Fruit fly (Drosophila melanogaster) S2 (cell line): ENCODE results near the gene CG31627.
A peak's percentile ranks its signal among the peaks of the same experiment; 100 is the strongest.

Experiments used
- CG8478 ChIP-seq: fragments of >200 bp; optimal IDR thresholded peaks from 2 replicates; lab custom pipeline; 2018
- CTCF ChIP-seq, 2 experiments: fragments of >200 bp; optimal IDR thresholded peaks; 2 replicates each; lab custom pipeline; 2018

CG31627 gene

DNA sequence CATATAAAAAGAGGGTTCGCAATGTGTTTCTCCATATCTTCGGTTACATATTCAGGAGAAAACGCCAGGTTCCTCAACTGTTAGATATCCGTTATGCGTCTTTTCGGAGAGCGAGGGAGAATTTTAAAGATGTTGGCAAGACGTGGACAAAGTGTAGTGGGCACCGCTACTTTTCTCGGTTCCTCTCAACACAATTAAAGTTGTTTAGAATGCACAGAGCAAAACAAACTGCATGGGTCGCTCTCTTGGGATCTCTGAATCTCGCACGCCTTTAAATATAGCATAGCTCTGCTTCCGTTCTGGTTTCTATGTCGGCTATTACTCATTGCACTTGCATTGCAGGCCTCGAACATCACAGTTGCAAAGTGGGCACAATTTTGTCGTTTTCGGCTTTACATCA is 33.2 kb downstream of the CG31627 start, which contains the start of gene clumsy:
Gene clumsy, plus strand, starts transcription at position 301 of the 400 bp plus-strand sequence.
- TF ChIP-seq CTCF (optimal IDR thresholded peaks at IDR 0.05; lab: Kevin White, UChicago), result no peak
- no peak for TF ChIP-seq CG8478 (lab: Kevin White, UChicago)

DNA sequence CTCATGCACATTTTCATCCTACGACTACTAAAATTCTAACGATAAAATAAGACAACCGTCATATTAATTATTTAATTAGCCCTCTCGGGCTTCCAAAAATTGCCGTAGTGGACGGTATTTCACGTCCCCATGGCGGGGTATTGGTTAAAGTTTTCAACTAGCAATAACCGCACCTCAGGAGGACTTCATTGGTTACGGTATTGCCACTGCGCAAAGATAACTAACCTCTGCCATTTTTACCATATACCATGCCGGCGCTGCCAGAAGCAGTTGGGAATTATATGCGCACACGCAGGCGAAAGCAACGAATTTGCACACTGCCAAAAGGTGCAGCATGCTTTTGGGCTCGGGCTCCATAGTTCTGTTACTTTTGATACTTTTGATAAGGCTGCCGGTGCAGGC is 41.9 kb downstream of the CG31627 start:
- TF ChIP-seq CTCF (optimal IDR thresholded peaks at IDR 0.05; lab: Kevin White, UChicago) (no peak), CG8478 (lab: Kevin White, UChicago) (no peak)

DNA sequence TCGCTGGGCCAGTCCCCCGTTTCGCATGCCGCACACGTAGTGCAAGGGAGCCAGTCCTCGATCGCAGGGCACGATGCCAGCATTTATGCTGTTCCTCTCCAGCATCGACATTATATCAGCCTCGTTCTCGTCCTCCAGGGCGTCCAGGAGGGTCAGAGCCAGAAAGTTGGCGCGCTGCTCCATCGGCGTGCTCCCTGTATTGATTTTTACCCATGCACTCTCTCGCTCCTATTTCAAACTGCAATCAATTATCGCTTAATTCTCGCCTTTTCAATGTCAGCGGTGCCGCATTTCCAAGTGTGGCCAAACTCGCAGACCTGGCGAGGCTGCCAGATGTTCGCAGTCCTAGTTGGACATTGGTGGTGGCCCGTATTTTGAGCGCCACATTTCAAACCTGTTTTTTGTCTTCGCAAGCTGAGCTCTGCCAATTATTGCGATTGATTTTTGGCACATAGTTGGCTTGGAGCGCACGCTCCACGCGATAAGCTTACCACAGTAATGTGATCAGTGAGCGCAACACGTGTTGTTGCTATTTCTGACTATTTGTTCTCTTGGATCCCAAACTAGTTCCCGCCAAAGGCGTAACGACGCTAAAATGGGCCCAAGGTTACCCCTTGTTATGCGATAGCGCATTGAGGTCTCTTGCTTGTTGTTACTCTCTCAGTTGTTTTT is 45.4 kb downstream of the CG31627 start, which contains the start of gene CG8679:
Gene CG8679, minus strand, starts transcription at position 305 of the 672 bp plus-strand sequence.
- TF ChIP-seq CG8478 (lab: Kevin White, UChicago) (no peak), CTCF (optimal IDR thresholded peaks at IDR 0.05; lab: Kevin White, UChicago) (peak; percentile 37 to 57)

DNA sequence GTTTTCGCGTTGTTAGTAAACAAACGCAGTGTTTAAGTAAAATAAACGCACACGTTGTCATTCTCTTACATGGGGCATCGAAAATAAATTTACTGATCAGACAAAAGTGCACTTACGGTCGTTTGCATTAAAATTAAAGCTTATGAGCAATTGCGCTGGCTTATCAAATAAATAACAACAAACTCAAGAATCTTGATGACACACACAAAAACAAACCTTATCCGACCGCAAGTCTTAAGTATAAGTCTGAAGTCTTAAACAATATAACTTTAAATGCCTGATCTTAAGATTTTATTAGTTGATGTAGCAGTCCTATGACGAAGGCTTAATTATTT is 45.9 kb downstream of the CG31627 start:
- TF ChIP-seq CG8478 (lab: Kevin White, UChicago) (no peak), CTCF (optimal IDR thresholded peaks at IDR 0.05; lab: Kevin White, UChicago) (no peak)

DNA sequence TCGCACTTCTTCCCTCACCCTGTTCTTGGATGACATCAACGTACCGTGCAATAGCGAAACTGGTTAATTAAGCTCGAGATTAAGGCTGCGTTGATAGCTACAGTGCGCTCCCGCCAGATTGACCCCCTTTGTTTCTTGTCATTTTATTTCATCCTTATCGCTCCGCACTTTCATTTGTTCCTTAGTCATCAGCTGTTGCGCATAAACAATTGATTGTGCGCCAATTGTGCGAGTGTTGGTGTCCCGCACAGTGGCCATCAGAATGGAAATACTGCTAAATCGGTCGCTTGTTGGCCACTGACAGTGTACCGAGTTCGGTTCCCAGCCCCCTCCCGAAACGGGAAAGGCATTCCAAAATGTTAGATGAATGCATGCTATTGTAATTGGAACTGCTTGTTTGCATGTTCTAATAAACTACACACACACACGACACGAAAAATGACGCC is 46.6 kb downstream of the CG31627 start:
- TF ChIP-seq CG8478 (lab: Kevin White, UChicago) (no peak), CTCF (optimal IDR thresholded peaks at IDR 0.05; lab: Kevin White, UChicago) (no peak)

DNA sequence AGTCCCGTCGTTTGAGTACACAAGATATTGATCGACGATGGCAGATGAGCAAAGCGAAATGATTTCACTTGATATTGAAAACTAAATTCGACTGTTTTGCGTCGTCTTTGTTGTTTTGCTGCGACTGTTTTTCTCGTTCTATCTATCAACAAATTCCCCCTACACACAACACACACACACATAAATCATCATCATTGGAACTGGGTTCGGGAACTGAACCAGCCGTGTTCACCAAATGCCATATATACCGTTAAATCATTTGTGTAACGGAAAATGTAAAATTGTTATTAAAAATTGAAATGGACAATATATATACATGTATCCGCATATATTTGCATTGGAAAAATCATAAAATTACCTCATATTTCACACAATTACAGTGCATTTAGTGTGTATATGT is 47.4 kb downstream of the CG31627 start, which contains the start of gene Atg18b:
Gene Atg18b, minus strand, starts transcription at position 177 of the 400 bp plus-strand sequence.
- TF ChIP-seq CTCF (optimal IDR thresholded peaks at IDR 0.05; lab: Kevin White, UChicago), result no peak
- TF ChIP-seq CG8478 (lab: Kevin White, UChicago), result no peak

DNA sequence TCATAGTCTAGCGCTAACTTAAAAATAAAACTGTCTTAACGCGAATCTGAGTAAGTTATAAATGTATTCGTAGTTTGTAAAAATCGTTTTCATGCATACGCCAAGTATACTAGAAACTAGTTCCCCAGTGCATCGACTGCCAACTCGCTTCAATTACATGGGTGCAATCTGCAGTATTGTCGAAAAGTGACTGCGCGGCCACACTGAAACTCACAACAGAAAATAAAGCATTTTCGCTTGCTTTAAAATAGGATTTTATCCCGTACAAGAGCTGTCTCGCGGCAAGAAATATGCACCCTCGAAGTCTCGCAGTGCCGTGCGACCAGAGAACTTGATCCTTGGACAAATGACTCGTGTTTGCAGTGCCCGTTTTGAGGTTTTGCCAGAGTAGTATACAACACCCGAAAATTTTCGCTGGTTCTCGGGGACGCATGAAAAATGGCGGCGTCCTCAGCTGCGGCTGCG is 48.1 kb downstream of the CG31627 start, which contains the start of gene CG8677:
Gene CG8677, plus strand, starts transcription at position 199 of the 465 bp plus-strand sequence.
- no peak for TF ChIP-seq CG8478 (lab: Kevin White, UChicago)
- peak; percentile 19 to 44 for TF ChIP-seq CTCF (optimal IDR thresholded peaks at IDR 0.05; lab: Kevin White, UChicago)

DNA sequence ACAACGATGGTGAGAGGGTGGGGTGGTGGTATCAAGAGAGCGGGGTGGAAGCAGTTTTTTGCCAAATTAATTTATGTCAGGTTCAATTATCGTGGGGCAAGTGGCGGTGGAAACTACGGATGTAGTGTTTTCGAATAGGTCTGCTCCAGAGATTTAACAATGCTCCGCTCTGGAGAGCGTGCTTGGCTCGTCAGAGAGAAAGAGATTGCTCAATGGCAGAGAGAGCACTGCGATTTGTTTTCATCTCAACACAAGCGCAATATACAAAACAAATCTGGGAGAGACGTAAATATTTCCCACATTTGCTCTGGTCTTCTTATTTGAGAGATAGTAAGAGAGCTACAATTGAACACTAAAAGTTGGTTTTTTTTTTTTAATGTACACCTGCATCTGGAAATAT is 48.8 kb downstream of the CG31627 start:
- TF ChIP-seq CG8478 (lab: Kevin White, UChicago) (no peak), CTCF (optimal IDR thresholded peaks at IDR 0.05; lab: Kevin White, UChicago) (no peak)
